Fruit fly (Drosophila melanogaster): ENCODE measurements around the gene Best1.

The Best1 gene

DNA sequence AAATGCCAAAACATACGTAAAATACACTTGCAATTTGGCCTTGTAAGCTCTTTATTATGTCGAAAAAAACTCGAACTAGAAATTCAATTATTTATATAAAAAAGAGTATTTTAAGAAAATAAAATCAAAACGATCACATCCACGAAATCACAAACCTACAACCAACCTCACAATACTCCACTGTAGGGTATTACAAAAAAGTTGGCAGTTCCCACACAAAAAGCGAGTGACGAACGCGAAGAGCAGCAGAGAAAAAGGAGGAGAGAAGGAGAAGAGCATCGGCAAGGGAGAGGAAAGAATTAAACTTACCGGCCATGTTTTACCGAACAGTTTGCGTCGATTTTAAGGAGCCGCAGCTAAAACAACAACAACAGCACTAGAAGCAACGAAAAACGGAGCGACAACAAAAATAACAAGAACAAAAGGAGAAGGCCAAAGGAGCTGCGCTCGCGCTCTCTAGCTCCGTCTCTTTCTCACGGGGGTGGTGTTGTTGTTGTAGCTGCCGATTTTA is 37.3 kb downstream of the Best1 start (continued):
- TF ChIP-seq eve (GFP tag; optimal IDR thresholded peaks at IDR 0.05) (peak in 1 of 2 experiments; percentile 55), pb (GFP tag; optimal IDR thresholded peaks at IDR 0.05) (no peak), row (GFP tag; IDR thresholded peaks at IDR 0.05) (peak; percentile 48; the same call in 2 of the 3 replicates), Drgx (GFP tag; IDR thresholded peaks at IDR 0.05) (peak; percentile 47), da (GFP tag; optimal IDR thresholded peaks at IDR 0.05) (no peak), Trl (optimal IDR thresholded peaks at IDR 0.05) (peak; percentile 50 to 71), Trl (GFP tag; optimal IDR thresholded peaks at IDR 0.05) (peak; percentile 8), CG1024 (GFP tag; IDR thresholded peaks at IDR 0.05) (no peak), ase (GFP tag; IDR thresholded peaks at IDR 0.05) (no peak), prd (optimal IDR thresholded peaks at IDR 0.05) (no peak), prd (GFP tag; IDR thresholded peaks at IDR 0.05) (no peak; the same call in 2 of the 3 replicates), sisA (GFP tag; IDR thresholded peaks at IDR 0.05) (no peak), Dp (GFP tag; optimal IDR thresholded peaks at IDR 0.05) (peak; percentile 36), slbo (GFP tag; IDR thresholded peaks at IDR 0.05) (0 out of 2 replicates have a peak, but pooled peaks have one; percentile 26), Meics (GFP tag; optimal IDR thresholded peaks at IDR 0.05) (peak; percentile 82), CG12391 (tag; optimal IDR thresholded peaks at IDR 0.05) (peak; percentile 37), CG10979 (tag; optimal IDR thresholded peaks at IDR 0.05) (peak; percentile 2), CG11398 (GFP tag; optimal IDR thresholded peaks at IDR 0.05) (no peak), CG1832 (GFP tag; optimal IDR thresholded peaks at IDR 0.05) (peak; percentile 69), CG8924 (tag; optimal IDR thresholded peaks at IDR 0.05) (peak; percentile 15), gsb (GFP tag; IDR thresholded peaks at IDR 0.05) (no peak), ewg (GFP tag; optimal IDR thresholded peaks at IDR 0.05) (peak; percentile 17)

DNA sequence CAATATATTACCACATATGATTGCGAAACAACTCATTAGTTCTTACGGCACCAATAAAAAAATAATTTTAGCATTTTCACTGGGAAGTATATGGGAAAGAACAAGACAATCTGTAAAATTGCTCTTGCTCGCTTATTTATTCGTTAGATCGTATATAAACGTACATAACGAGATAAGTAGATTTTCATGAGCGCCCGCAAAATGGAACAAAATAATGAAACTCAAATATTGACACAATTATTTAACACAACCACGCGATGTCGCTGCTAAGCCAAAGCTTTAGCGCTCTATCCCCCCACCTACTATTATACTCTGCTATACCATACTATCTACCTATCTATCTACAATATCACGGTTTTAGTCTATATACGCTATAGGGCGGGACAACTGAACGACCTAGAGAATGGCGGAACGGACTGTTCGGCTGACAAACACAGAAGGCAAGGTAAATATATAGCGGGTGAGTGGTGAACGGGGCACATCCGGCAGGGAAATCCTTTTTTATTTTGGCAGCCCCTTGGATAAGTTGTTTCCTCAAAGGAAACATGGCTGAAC is 39.2 kb downstream of the Best1 start:
- peak; percentile 0 for TF ChIP-seq CG17385 (GFP tag; optimal IDR thresholded peaks at IDR 0.05)
- TF ChIP-seq CG4404 (GFP tag; IDR thresholded peaks at IDR 0.05) = no peak
- TF ChIP-seq Lhr (GFP tag; optimal IDR thresholded peaks at IDR 0.05) = no peak
- no peak for TF ChIP-seq sqz (GFP tag; optimal IDR thresholded peaks at IDR 0.05)
- no peak for TF ChIP-seq CG18476 (GFP tag; optimal IDR thresholded peaks at IDR 0.05)
- TF ChIP-seq CG11085 (GFP tag; IDR thresholded peaks at IDR 0.05) = no peak
- TF ChIP-seq Lim3 (GFP tag; IDR thresholded peaks at IDR 0.05) = no peak
- TF ChIP-seq CG2889 (GFP tag; IDR thresholded peaks at IDR 0.05) = no peak
- peak; percentile 49 for TF ChIP-seq Fer1 (GFP tag; optimal IDR thresholded peaks at IDR 0.05)
- TF ChIP-seq HmgD (GFP tag; optimal IDR thresholded peaks at IDR 0.05) = no peak
- TF ChIP-seq B-H2 (GFP tag; optimal IDR thresholded peaks at IDR 0.05) = peak; percentile 14
- TF ChIP-seq pfk (GFP tag; optimal IDR thresholded peaks at IDR 0.05) = peak; percentile 28
- TF ChIP-seq CG31365 (tag; optimal IDR thresholded peaks at IDR 0.05) = no peak
- TF ChIP-seq CG17568 (GFP tag; optimal IDR thresholded peaks at IDR 0.05) = peak; percentile 24
- TF ChIP-seq PHDP (tag; optimal IDR thresholded peaks at IDR 0.05) = peak; percentile 20
- peak; percentile 39 for TF ChIP-seq Meics (GFP tag; optimal IDR thresholded peaks at IDR 0.05)
- TF ChIP-seq Antp (GFP tag; optimal IDR thresholded peaks at IDR 0.05) = no peak
- TF ChIP-seq CG8290 (GFP tag; optimal IDR thresholded peaks at IDR 0.05) = no peak
- TF ChIP-seq CG8290 (tag; optimal IDR thresholded peaks at IDR 0.05) = peak in 1 of 2 experiments; percentile 22
- no peak for TF ChIP-seq CG3847 (GFP tag; IDR thresholded peaks at IDR 0.05)
- peak; percentile 1 for TF ChIP-seq Sox100B (GFP tag; optimal IDR thresholded peaks at IDR 0.05)
- TF ChIP-seq CG15514 (GFP tag; optimal IDR thresholded peaks at IDR 0.05) = peak; percentile 16
- TF ChIP-seq CG13894 (tag; optimal IDR thresholded peaks at IDR 0.05) = peak; percentile 91
- no peak for TF ChIP-seq CG7786 (GFP tag; optimal IDR thresholded peaks at IDR 0.05)
- TF ChIP-seq lab (GFP tag; optimal IDR thresholded peaks at IDR 0.05) = peak; percentile 39
- TF ChIP-seq CG10565 (GFP tag; optimal IDR thresholded peaks at IDR 0.05) = no peak
- TF ChIP-seq CG34376 (GFP tag; optimal IDR thresholded peaks at IDR 0.05) = peak; percentile 35
- TF ChIP-seq gem (tag; optimal IDR thresholded peaks at IDR 0.05) = no peak
- peak; percentile 30 for TF ChIP-seq Hmr (GFP tag; optimal IDR thresholded peaks at IDR 0.05)
- no peak for TF ChIP-seq kni (GFP tag; optimal IDR thresholded peaks at IDR 0.05)
